Worm (Caenorhabditis elegans): ENCODE data around the gene gpd-1.

- TF ChIP-seq T22C8.4 (GFP tag; IDR thresholded peaks at IDR 0.05) (no peak), klf-2 (GFP tag; conservative IDR thresholded peaks at IDR 0.05) (no peak)
Observed at ce11 chrII:10443898-10444297, 50.0 kb downstream of the gpd-1 start.
